Worm (Caenorhabditis elegans) whole organism, early embryonic: ENCODE measurements around the gene srh-133.
A peak's percentile ranks its signal among the peaks of the same experiment; 100 is the strongest.

Experiments used
- B0310.2 ChIP-seq: sonication (generic microtip); optimal IDR thresholded peaks from 2 replicates; lab custom pipeline; 2016; ENCODE audit warnings: mild to moderate bottlenecking, missing genetic modification characterization, missing compliant biosample characterization
- aly-1 ChIP-seq: sonication (generic microtip); optimal IDR thresholded peaks from 2 replicates; lab custom pipeline; 2016; ENCODE audit warnings: missing genetic modification characterization, missing compliant biosample characterization
- ama-1 ChIP-seq: fragments of 150-350 bp; optimal IDR thresholded peaks from 2 replicates; lab custom pipeline; 2014
- flt-1 ChIP-seq: fragments of 200-800 bp; sonication (Bioruptor generic); IDR thresholded peaks from 2 replicates; pipeline ENCODE4 v1.3.6; 2022; ENCODE audit warnings: missing genetic modification characterization, missing compliant biosample characterization
- pes-1 ChIP-seq: fragments of 200-800 bp; sonication (Bioruptor generic); IDR thresholded peaks from 2 replicates; pipeline ENCODE4 v1.3.6; 2022; ENCODE audit warnings: missing genetic modification reagents, missing genetic modification characterization, missing compliant biosample characterization
- scrt-1 ChIP-seq: fragments of 200-800 bp; sonication (Bioruptor generic); IDR thresholded peaks from 2 replicates; pipeline ENCODE4 v1.3.6; 2022; ENCODE audit warnings: missing genetic modification characterization, missing compliant biosample characterization
- sea-1 ChIP-seq: fragments of 200-800 bp; sonication (Bioruptor generic); conservative IDR thresholded peaks from 2 replicates; pipeline ENCODE4 v1.3.6; 2022; ENCODE audit warnings: missing genetic modification characterization, missing compliant biosample characterization

Gene srh-133

DNA sequence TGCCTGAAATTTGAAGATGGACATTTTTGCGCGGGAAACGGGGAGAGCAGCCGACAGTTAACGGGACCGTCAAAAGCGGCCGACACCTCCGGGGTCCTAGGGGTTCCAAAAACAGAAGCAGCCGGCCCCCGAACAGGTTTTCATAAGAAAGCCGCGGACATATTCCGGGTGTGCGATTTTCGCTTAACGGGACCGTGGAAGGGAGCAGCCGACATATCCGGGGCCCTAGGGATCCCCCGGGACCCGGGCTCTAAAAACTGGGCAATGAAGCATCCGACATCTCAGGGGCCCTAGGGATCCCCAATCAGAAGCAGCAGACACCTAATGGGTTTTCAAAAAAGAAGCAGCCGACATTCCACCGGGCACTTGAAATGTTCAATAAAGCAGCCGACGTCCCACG is 51.5 kb downstream of the srh-133 start:
- TF ChIP-seq sea-1 (GFP tag; lab: Robert Waterston, UW), result no peak
- peak; percentile 42; the same call in 1 of the 2 replicates for TF ChIP-seq scrt-1 (GFP tag; lab: Robert Waterston, UW)
- no peak for TF ChIP-seq ama-1
- TF ChIP-seq aly-1 (tag; lab: Kevin White, UChicago), result no peak
- no peak for TF ChIP-seq pes-1 (GFP tag; lab: Robert Waterston, UW)
- TF ChIP-seq B0310.2, result no peak
- no peak for TF ChIP-seq flt-1 (GFP tag; lab: Robert Waterston, UW)
